Worm (Caenorhabditis elegans) whole organism, mixed stage, embryonic: ENCODE measurements around the gene nep-12.

Experiments
- elt-3 ChIP-seq: fragments of 150-350 bp; optimal IDR thresholded peaks from 2 replicates; lab custom pipeline; 2014; ENCODE audit warnings: missing biosample characterization, missing genetic modification characterization
- flh-1 ChIP-seq: fragments of 200-800 bp; sonication (Bioruptor generic); optimal IDR thresholded peaks from 2 replicates; lab custom pipeline; 2018; ENCODE audit warnings: mild to moderate bottlenecking, missing genetic modification characterization, moderate library complexity, missing compliant biosample characterization
- lin-13 ChIP-seq: fragments of 150-350 bp; optimal IDR thresholded peaks from 2 replicates; lab custom pipeline; 2014; ENCODE audit warnings: missing biosample characterization, missing genetic modification characterization
- lin-32 ChIP-seq: fragments of 200-800 bp; sonication (Bioruptor generic); optimal IDR thresholded peaks from 2 replicates; lab custom pipeline; 2018; ENCODE audit warnings: mild to moderate bottlenecking, missing genetic modification characterization, missing compliant biosample characterization
- lsy-2 ChIP-seq: fragments of 150-350 bp; optimal IDR thresholded peaks from 2 replicates; lab custom pipeline; 2014; ENCODE audit warnings: missing biosample characterization, missing genetic modification characterization
- mab-5 ChIP-seq: fragments of 150-350 bp; optimal IDR thresholded peaks from 2 replicates; lab custom pipeline; 2014; ENCODE audit warnings: missing biosample characterization, missing genetic modification characterization
- mls-2 ChIP-seq: sonication (generic microtip); optimal IDR thresholded peaks from 2 replicates; lab custom pipeline; 2016; ENCODE audit warnings: mild to moderate bottlenecking, missing genetic modification characterization, moderate library complexity, missing compliant biosample characterization
- unc-62 ChIP-seq: fragments of 150-350 bp; optimal IDR thresholded peaks from 2 replicates; lab custom pipeline; 2014; ENCODE audit warnings: missing biosample characterization, missing genetic modification reagents, missing genetic modification characterization
- ztf-11 ChIP-seq: fragments of 150-350 bp; optimal IDR thresholded peaks from 2 replicates; lab custom pipeline; 2014; ENCODE audit warnings: missing biosample characterization, missing genetic modification characterization

DNA sequence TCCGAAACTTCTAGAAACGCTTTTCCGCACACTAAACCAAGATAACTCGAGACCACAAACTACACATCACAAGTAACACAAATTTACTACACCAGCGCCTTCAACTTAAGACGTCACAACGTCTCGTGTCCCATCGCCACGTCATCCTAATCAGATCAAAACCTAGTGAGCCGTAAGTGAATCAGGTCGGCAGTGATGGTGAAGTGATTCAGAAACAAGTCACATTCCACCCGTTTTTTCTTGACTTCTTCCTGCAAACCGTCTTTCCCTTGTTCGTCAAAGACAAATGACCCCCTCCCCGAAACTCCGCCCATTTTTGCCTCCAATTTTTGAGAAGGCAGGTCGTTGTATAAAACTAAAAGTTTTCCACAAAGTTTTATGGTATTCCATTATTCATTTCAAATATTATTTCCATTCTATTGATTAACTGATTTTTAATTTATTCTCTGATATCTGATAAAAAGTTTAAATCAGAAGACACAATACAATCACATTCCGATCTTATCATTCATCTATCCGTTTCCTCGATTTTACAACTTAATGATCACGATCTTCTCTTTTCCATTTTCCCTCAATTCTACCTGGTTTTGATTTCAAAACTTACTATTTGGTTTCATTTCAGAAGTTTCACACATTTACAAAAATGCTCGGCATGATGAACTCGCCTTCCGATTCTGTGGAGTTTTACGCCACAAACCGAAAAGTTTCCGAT lies 21.6 kb downstream of the nep-12 start, which contains the start of gene F26G1.2:
- TF ChIP-seq elt-3 (tag; lab: Kevin White, UChicago) (no peak), lin-32 (no peak), mab-5 (tag; lab: Kevin White, UChicago) (no peak), lsy-2 (tag; lab: Kevin White, UChicago) (no peak), ztf-11 (tag; lab: Kevin White, UChicago) (no peak), flh-1 (GFP tag; lab: Kevin White, UChicago) (no peak), unc-62 (GFP tag; lab: Kevin White, UChicago) (no peak), mls-2 (tag; lab: Kevin White, UChicago) (no peak), lin-13 (no peak)
